Worm (Caenorhabditis elegans): ENCODE measurements around the gene F02C9.1.
"Not testable (repeated sequence)": the region's sequence is repeated elsewhere in the genome, so short reads cannot be mapped to it uniquely, and the experiment has no call there.

ce11 chrV:3102049-3102448 lies 36.5 kb upstream of the F02C9.1 start, which contains the start of gene Y73C8C.4:
- not testable (repeated sequence) for TF ChIP-seq sptf-1 (tag; optimal IDR thresholded peaks at IDR 0.05); nhr-237 (tag; optimal IDR thresholded peaks at IDR 0.05); ceh-39 (tag; optimal IDR thresholded peaks at IDR 0.05); unc-62 (GFP tag; optimal IDR thresholded peaks at IDR 0.05); unc-120 (tag; optimal IDR thresholded peaks at IDR 0.05; ENCODE audit: poor library complexity, severe bottlenecking); pha-4 (tag; optimal IDR thresholded peaks at IDR 0.05); ham-2 (GFP tag; optimal IDR thresholded peaks at IDR 0.05); unc-39 (tag; optimal IDR thresholded peaks at IDR 0.05)

All from whole organism, mixed stage, embryonic.